Worm (Caenorhabditis elegans): Measurements from ENCODE around the gene T26G10.1.

DNA sequence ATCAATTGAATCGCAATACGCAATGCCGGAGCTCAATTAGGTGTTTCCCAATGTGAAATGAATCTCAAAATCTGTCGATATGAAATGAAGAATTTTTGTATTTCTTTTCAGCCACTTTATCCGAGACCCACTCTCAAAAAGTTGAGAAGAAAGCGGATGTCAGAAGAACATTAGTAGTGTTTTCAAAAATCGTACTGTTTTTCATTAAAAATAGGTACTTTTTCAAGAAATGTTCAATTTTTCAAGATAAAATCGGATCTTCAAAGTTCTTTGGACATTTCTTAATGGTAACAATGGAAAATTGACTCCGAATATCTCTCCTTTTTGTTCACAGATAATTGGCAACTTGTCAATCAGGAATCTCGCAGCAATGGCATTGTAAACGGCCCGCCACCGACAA, 45.2 kb downstream of the T26G10.1 start, which contains the start of gene flp-25:
- no peak for TF ChIP-seq C38D4.7 (GFP tag; optimal IDR thresholded peaks at IDR 0.05)
- no peak for TF ChIP-seq lim-6 (tag; optimal IDR thresholded peaks at IDR 0.05)
- no peak for TF ChIP-seq fkh-10 (GFP tag; optimal IDR thresholded peaks at IDR 0.05)
- TF ChIP-seq tbx-2 (tag; optimal IDR thresholded peaks at IDR 0.05) = no peak
